Fruit fly (Drosophila melanogaster): ENCODE results near the gene Rpt4.
A peak's percentile ranks its signal among the peaks of the same experiment; 100 is the strongest.

Gene Rpt4

DNA sequence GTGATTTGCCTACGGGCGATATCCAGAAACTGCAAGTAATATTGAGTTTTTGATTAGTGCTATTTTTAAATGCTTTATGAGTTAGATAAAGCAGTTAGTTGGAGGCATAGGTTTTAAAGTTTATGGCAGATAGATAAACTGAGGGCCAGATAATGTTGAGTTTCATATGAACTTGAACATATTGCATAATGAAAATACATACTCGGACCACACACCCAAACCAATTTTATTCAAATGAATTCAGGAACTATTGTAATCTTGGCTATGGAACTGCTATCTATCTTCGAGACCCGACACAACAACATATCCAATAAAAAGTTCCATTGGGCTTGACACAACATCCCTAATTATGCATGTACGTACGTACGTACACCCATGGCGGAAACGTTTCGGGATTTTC is 31.3 kb downstream of the Rpt4 start:
- TF ChIP-seq fd96Ca (GFP tag; IDR thresholded peaks at IDR 0.05) (no peak), CG9948 (tag; optimal IDR thresholded peaks at IDR 0.05) (no peak), D1 (tag; optimal IDR thresholded peaks at IDR 0.05) (no peak), Pif1A (GFP tag; optimal IDR thresholded peaks at IDR 0.05) (no peak), CG4496 (GFP tag; IDR thresholded peaks at IDR 0.05) (no peak), EcR (GFP tag; optimal IDR thresholded peaks at IDR 0.05) (no peak), CG8301 (tag; optimal IDR thresholded peaks at IDR 0.05) (no peak), CG14655 (GFP tag; optimal IDR thresholded peaks at IDR 0.05) (no peak), CG34367 (tag; optimal IDR thresholded peaks at IDR 0.05) (no peak), CG10348 (GFP tag; IDR thresholded peaks at IDR 0.05) (no peak), CG17806 (tag; optimal IDR thresholded peaks at IDR 0.05) (no peak), Ets98B (GFP tag; IDR thresholded peaks at IDR 0.05) (no peak), gl (tag; optimal IDR thresholded peaks at IDR 0.05) (no peak), Pif1B (GFP tag; optimal IDR thresholded peaks at IDR 0.05) (no peak), CG15710 (tag; optimal IDR thresholded peaks at IDR 0.05) (no peak)

- TF ChIP-seq Pif1B (GFP tag; optimal IDR thresholded peaks at IDR 0.05) (peak; percentile 6), CG9948 (tag; optimal IDR thresholded peaks at IDR 0.05) (no peak), CG15710 (tag; optimal IDR thresholded peaks at IDR 0.05) (peak; percentile 11)
Measured at dm6 chrX:6255414-6255915, 35.6 kb downstream of the Rpt4 start, which contains the start of the genes Rbcn-3A and Spx. Gene Rbcn-3A (minus strand): TSS chrX:6255487. Gene Spx (plus strand): TSS chrX:6255822.

DNA sequence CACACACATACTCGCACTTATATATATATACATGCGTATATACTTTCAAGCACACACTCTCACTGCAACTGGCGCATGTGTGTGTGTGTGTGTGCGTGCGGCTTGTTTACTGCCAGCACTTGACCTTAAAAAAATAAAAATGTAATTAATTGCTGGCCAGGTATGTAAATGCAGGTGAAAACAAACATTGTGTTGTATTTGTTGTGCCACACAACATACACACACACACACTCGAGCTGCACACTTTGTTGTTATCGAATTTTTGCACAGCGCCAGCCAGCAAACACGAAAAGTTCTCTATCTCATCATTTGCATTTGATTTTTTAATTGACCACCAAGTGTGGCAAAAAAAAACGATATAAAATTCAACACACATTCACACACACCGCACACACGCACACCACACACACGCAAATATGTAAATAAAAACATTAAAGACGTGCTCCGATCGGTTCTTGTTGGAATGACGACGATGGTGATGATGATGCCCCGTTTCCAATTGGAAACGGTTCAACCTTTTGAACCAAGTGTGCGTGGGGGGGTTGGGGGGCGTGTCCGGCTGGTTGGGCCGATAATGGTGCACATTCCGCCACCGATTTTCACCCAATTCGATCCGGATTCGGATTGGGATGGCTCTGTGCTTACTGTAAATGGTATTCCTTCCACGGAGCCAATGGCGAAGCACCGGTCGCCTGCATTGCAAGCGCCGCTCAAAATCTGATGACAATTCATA is 36.3 kb downstream of the Rpt4 start:
- TF ChIP-seq fd96Ca (GFP tag; IDR thresholded peaks at IDR 0.05) = 0 out of 3 replicates have a peak, but pooled peaks have one; percentile 29
- no peak for TF ChIP-seq D1 (tag; optimal IDR thresholded peaks at IDR 0.05)
- no peak for TF ChIP-seq CG34367 (tag; optimal IDR thresholded peaks at IDR 0.05)
- no peak for TF ChIP-seq Pif1A (GFP tag; optimal IDR thresholded peaks at IDR 0.05)
- no peak for TF ChIP-seq Pif1B (GFP tag; optimal IDR thresholded peaks at IDR 0.05)
- TF ChIP-seq CG8159 (tag; optimal IDR thresholded peaks at IDR 0.05) = no peak
- no peak for TF ChIP-seq CG15710 (tag; optimal IDR thresholded peaks at IDR 0.05)
- no peak for TF ChIP-seq EcR (GFP tag; optimal IDR thresholded peaks at IDR 0.05)
- no peak for TF ChIP-seq Ets98B (GFP tag; IDR thresholded peaks at IDR 0.05)
- TF ChIP-seq CG32121 (GFP tag; IDR thresholded peaks at IDR 0.05) = no peak
- no peak for TF ChIP-seq CG13204 (GFP tag; optimal IDR thresholded peaks at IDR 0.05)
- TF ChIP-seq rn (GFP tag; IDR thresholded peaks at IDR 0.05) = no peak
- no peak for TF ChIP-seq CG8301 (tag; optimal IDR thresholded peaks at IDR 0.05)
- TF ChIP-seq CG10348 (GFP tag; IDR thresholded peaks at IDR 0.05) = no peak
- no peak for TF ChIP-seq CG17806 (tag; optimal IDR thresholded peaks at IDR 0.05)
- no peak for TF ChIP-seq CG12605 (GFP tag; IDR thresholded peaks at IDR 0.05)
- no peak for TF ChIP-seq gl (tag; optimal IDR thresholded peaks at IDR 0.05)
- TF ChIP-seq CG4496 (GFP tag; IDR thresholded peaks at IDR 0.05) = 0 out of 3 replicates have a peak, but pooled peaks have one; percentile 34

- no peak for TF ChIP-seq CG17806 (tag; optimal IDR thresholded peaks at IDR 0.05)
- no peak for TF ChIP-seq CG14655 (GFP tag; optimal IDR thresholded peaks at IDR 0.05)
Measured at dm6 chrX:6253701-6254100, 37.3 kb downstream of the Rpt4 start.

DNA sequence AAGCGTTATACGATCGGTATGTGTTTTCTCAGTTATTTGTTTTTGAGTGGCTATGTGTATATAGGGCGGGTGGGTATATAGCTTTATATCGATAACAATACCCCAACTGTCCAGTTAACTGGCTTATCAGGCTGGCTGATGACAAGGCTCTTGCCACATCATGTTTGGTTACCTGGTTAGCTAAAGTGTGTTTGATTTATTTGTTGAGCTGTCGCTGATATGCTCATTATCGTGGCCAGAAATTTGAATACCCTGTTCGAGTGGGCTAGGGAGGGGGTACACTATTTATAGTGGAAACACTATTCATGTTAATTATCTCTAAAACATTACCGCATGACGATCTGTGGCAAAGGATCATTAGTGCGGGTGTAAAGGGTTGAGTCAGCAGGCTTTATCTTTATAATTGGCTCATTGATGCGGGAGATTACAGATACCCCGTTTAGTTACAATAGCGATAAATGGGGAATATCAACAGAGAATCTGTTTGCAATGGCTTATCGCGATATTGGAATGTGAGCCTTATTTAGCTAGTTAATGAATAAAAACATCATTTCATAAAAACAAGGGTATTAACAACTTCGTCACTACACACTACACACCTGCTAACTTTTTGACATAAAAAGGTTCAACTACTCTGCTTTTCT is 38.0 kb downstream of the Rpt4 start:
- no peak for TF ChIP-seq CG34367 (tag; optimal IDR thresholded peaks at IDR 0.05)
- TF ChIP-seq fd96Ca (GFP tag; IDR thresholded peaks at IDR 0.05) = no peak
- TF ChIP-seq D1 (tag; optimal IDR thresholded peaks at IDR 0.05) = no peak
- TF ChIP-seq CG8301 (tag; optimal IDR thresholded peaks at IDR 0.05) = no peak
- TF ChIP-seq Snoo (tag; optimal IDR thresholded peaks at IDR 0.05) = no peak
- no peak for TF ChIP-seq EcR (GFP tag; optimal IDR thresholded peaks at IDR 0.05)
- TF ChIP-seq CG8159 (tag; optimal IDR thresholded peaks at IDR 0.05) = no peak
- TF ChIP-seq CG12605 (GFP tag; IDR thresholded peaks at IDR 0.05) = no peak
- TF ChIP-seq CG17806 (tag; optimal IDR thresholded peaks at IDR 0.05) = no peak
- no peak for TF ChIP-seq Pif1B (GFP tag; optimal IDR thresholded peaks at IDR 0.05)
- no peak for TF ChIP-seq CG15710 (tag; optimal IDR thresholded peaks at IDR 0.05)
- no peak for TF ChIP-seq CG9948 (tag; optimal IDR thresholded peaks at IDR 0.05)
- no peak for TF ChIP-seq Pif1A (GFP tag; optimal IDR thresholded peaks at IDR 0.05)
- no peak for TF ChIP-seq CG4496 (GFP tag; IDR thresholded peaks at IDR 0.05)
- no peak for TF ChIP-seq rn (GFP tag; IDR thresholded peaks at IDR 0.05)
- TF ChIP-seq CG13204 (GFP tag; optimal IDR thresholded peaks at IDR 0.05) = no peak
- TF ChIP-seq gl (tag; optimal IDR thresholded peaks at IDR 0.05) = no peak
- no peak for TF ChIP-seq CG32121 (GFP tag; IDR thresholded peaks at IDR 0.05)
- no peak for TF ChIP-seq Ets98B (GFP tag; IDR thresholded peaks at IDR 0.05)

Data from whole organism, pupa.